Worm (Caenorhabditis elegans) whole organism, L2 larva: ENCODE measurements around the gene srz-71.

Source experiments
- R02D3.7 ChIP-seq: fragments of 150-350 bp; optimal IDR thresholded peaks from 2 replicates; lab custom pipeline; 2014; ENCODE audit warnings: missing biosample characterization, missing genetic modification characterization
- elt-3 ChIP-seq: sonication (generic microtip); optimal IDR thresholded peaks from 2 replicates; lab custom pipeline; 2017; ENCODE audit warnings: missing biosample characterization, missing genetic modification characterization
- lin-39 ChIP-seq: fragments of 150-350 bp; optimal IDR thresholded peaks from 2 replicates; lab custom pipeline; 2014; ENCODE audit warnings: missing biosample characterization, missing genetic modification reagents, missing genetic modification characterization
- nhr-11 ChIP-seq: fragments of 150-350 bp; optimal IDR thresholded peaks from 2 replicates; lab custom pipeline; 2014; ENCODE audit warnings: missing biosample characterization, missing genetic modification characterization
- nhr-23 ChIP-seq: fragments of 150-350 bp; optimal IDR thresholded peaks from 2 replicates; lab custom pipeline; 2014; ENCODE audit warnings: missing biosample characterization, missing genetic modification reagents, missing genetic modification characterization
- nhr-25 ChIP-seq: fragments of 150-350 bp; sonication (generic microtip); optimal IDR thresholded peaks from 3 replicates; lab custom pipeline; 2014; ENCODE audit warnings: missing biosample characterization, missing genetic modification characterization
- snpc-4 ChIP-seq: fragments of 150-350 bp; optimal IDR thresholded peaks from 2 replicates; lab custom pipeline; 2014; ENCODE audit warnings: missing biosample characterization, missing genetic modification characterization
- ztf-11 ChIP-seq: sonication (generic microtip); optimal IDR thresholded peaks from 2 replicates; lab custom pipeline; 2017; ENCODE audit warnings: missing biosample characterization, missing genetic modification characterization

DNA sequence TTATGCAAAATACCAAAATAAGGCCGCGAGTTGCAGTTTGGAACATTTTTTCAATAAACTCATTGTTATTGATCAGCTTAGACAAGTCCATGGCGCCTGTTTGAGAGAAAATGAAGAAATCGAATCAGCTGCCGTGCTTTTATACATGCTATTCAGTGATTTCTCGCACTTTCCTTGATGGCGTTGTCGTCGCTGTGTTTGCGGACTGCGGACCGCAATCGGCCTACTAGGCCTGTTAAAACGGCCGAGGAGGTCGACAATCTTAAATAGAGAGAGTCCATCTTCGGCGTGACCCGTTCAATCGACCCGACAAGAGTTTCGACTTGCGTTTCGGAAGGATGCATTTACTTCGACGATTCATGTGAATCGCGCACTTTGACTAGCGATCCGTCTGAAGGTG lies 41.9 kb upstream of the srz-71 start, which contains the start of gene srz-75:
- no peak for TF ChIP-seq nhr-11 (tag; lab: Kevin White, UChicago)
- no peak for TF ChIP-seq elt-3 (tag; lab: Kevin White, UChicago)
- no peak for TF ChIP-seq nhr-23 (tag; lab: Kevin White, UChicago)
- TF ChIP-seq snpc-4 (tag; lab: Kevin White, UChicago), result no peak
- TF ChIP-seq nhr-25 (tag; lab: Kevin White, UChicago), result no peak
- no peak for TF ChIP-seq lin-39 (tag; lab: Kevin White, UChicago)
- TF ChIP-seq R02D3.7, result no peak
- no peak for TF ChIP-seq ztf-11 (tag; lab: Kevin White, UChicago)
